Worm (Caenorhabditis elegans) whole organism, mixed stage, embryonic: Measurements from ENCODE around the gene Y39F10C.3.

ENCODE experiments used
- M03D4.4 ChIP-seq: sonication (generic microtip); optimal IDR thresholded peaks from 2 replicates; lab custom pipeline; 2017; ENCODE audit warnings: mild to moderate bottlenecking, missing genetic modification characterization, missing compliant biosample characterization
- blmp-1 ChIP-seq: fragments of 150-350 bp; optimal IDR thresholded peaks from 2 replicates; lab custom pipeline; 2014; ENCODE audit warnings: missing biosample characterization, missing genetic modification characterization
- ceh-39 ChIP-seq: fragments of 150-350 bp; optimal IDR thresholded peaks from 2 replicates; lab custom pipeline; 2014; ENCODE audit warnings: missing biosample characterization, missing genetic modification characterization
- ceh-83 ChIP-seq: fragments of 200-800 bp; sonication (Bioruptor generic); optimal IDR thresholded peaks from 2 replicates; lab custom pipeline; 2018; ENCODE audit warnings: mild to moderate bottlenecking, missing genetic modification characterization, missing compliant biosample characterization
- ces-1 ChIP-seq: fragments of 150-350 bp; optimal IDR thresholded peaks from 2 replicates; lab custom pipeline; 2014; ENCODE audit warnings: missing biosample characterization, missing genetic modification reagents, missing genetic modification characterization
- drap-1 ChIP-seq: fragments of 200-800 bp; sonication (Bioruptor generic); optimal IDR thresholded peaks from 3 replicates; lab custom pipeline; 2018; ENCODE audit warnings: mild to moderate bottlenecking, missing genetic modification characterization, missing compliant biosample characterization
- elt-1 ChIP-seq: sonication (generic microtip); optimal IDR thresholded peaks from 2 replicates; lab custom pipeline; 2017; ENCODE audit warnings: missing genetic modification characterization, mild to moderate bottlenecking, missing compliant biosample characterization, antibody characterized with exemption, moderate library complexity, borderline replicate concordance; ENCODE audit not compliant: insufficient read depth
- elt-3 ChIP-seq: fragments of 150-350 bp; optimal IDR thresholded peaks from 2 replicates; lab custom pipeline; 2014; ENCODE audit warnings: missing biosample characterization, missing genetic modification characterization
- ham-2 ChIP-seq: fragments of 200-800 bp; sonication (Bioruptor generic); optimal IDR thresholded peaks from 2 replicates; lab custom pipeline; 2018; ENCODE audit warnings: mild to moderate bottlenecking, missing genetic modification characterization, missing compliant biosample characterization
- hlh-1 ChIP-seq: fragments of 150-350 bp; optimal IDR thresholded peaks from 2 replicates; lab custom pipeline; 2014; ENCODE audit warnings: missing biosample characterization, missing genetic modification reagents, missing genetic modification characterization
- lin-32 ChIP-seq: fragments of 200-800 bp; sonication (Bioruptor generic); optimal IDR thresholded peaks from 2 replicates; lab custom pipeline; 2018; ENCODE audit warnings: mild to moderate bottlenecking, missing genetic modification characterization, missing compliant biosample characterization
- lsy-2 ChIP-seq: fragments of 150-350 bp; optimal IDR thresholded peaks from 2 replicates; lab custom pipeline; 2014; ENCODE audit warnings: missing biosample characterization, missing genetic modification characterization
- mab-5 ChIP-seq: fragments of 150-350 bp; optimal IDR thresholded peaks from 2 replicates; lab custom pipeline; 2014; ENCODE audit warnings: missing biosample characterization, missing genetic modification characterization
- mls-2 ChIP-seq: sonication (generic microtip); optimal IDR thresholded peaks from 2 replicates; lab custom pipeline; 2016; ENCODE audit warnings: mild to moderate bottlenecking, missing genetic modification characterization, moderate library complexity, missing compliant biosample characterization
- nhr-12 ChIP-seq: fragments of 150-350 bp; optimal IDR thresholded peaks from 2 replicates; lab custom pipeline; 2014; ENCODE audit warnings: missing biosample characterization, missing genetic modification characterization
- nhr-28 ChIP-seq: fragments of 150-350 bp; optimal IDR thresholded peaks from 2 replicates; lab custom pipeline; 2014; ENCODE audit warnings: missing biosample characterization, missing genetic modification characterization
- nhr-76 ChIP-seq: sonication (generic microtip); optimal IDR thresholded peaks from 2 replicates; lab custom pipeline; 2017; ENCODE audit warnings: missing biosample characterization, missing genetic modification characterization
- pha-4 ChIP-seq: fragments of 150-350 bp; optimal IDR thresholded peaks from 2 replicates; lab custom pipeline; 2018; ENCODE audit warnings: missing biosample characterization, missing genetic modification reagents, missing genetic modification characterization
- sem-2 ChIP-seq: fragments of 200-800 bp; sonication (Bioruptor generic); optimal IDR thresholded peaks from 2 replicates; lab custom pipeline; 2018; ENCODE audit warnings: mild to moderate bottlenecking, missing genetic modification characterization, missing compliant biosample characterization
- sptf-1 ChIP-seq: sonication (generic microtip); optimal IDR thresholded peaks from 2 replicates; lab custom pipeline; 2017; ENCODE audit warnings: mild to moderate bottlenecking, missing genetic modification characterization, moderate library complexity, missing compliant biosample characterization
- tbx-8 ChIP-seq: fragments of 200-800 bp; sonication (Bioruptor generic); optimal IDR thresholded peaks from 2 replicates; lab custom pipeline; 2018; ENCODE audit warnings: mild to moderate bottlenecking, missing genetic modification characterization, moderate library complexity, missing compliant biosample characterization
- unc-39 ChIP-seq: fragments of 150-350 bp; optimal IDR thresholded peaks from 2 replicates; lab custom pipeline; 2014; ENCODE audit warnings: missing biosample characterization, missing genetic modification characterization
- unc-62 ChIP-seq: fragments of 150-350 bp; optimal IDR thresholded peaks from 2 replicates; lab custom pipeline; 2014; ENCODE audit warnings: missing biosample characterization, missing genetic modification reagents, missing genetic modification characterization
- zip-8 ChIP-seq: fragments of 150-350 bp; optimal IDR thresholded peaks from 2 replicates; lab custom pipeline; 2014; ENCODE audit warnings: missing biosample characterization, missing genetic modification characterization
- ztf-11 ChIP-seq: fragments of 150-350 bp; optimal IDR thresholded peaks from 2 replicates; lab custom pipeline; 2014; ENCODE audit warnings: missing biosample characterization, missing genetic modification characterization

Gene Y39F10C.3

ce11 chrII:633984-634383, 40.2 kb upstream of the Y39F10C.3 start, which contains the start of gene T04B8.1:
TSS of gene T04B8.1 (plus strand) at chrII:634284.
- TF ChIP-seq ztf-11 (tag; lab: Kevin White, UChicago), result no peak
- TF ChIP-seq lsy-2 (tag; lab: Kevin White, UChicago), result no peak
- TF ChIP-seq mab-5 (tag; lab: Kevin White, UChicago), result no peak
- TF ChIP-seq elt-3 (tag; lab: Kevin White, UChicago), result no peak
- no peak for TF ChIP-seq nhr-28
- no peak for TF ChIP-seq tbx-8 (GFP tag; lab: Kevin White, UChicago)
- TF ChIP-seq sem-2 (GFP tag; lab: Kevin White, UChicago), result no peak
- TF ChIP-seq drap-1 (GFP tag; lab: Kevin White, UChicago), result no peak
- TF ChIP-seq unc-62 (GFP tag; lab: Kevin White, UChicago), result no peak
- no peak for TF ChIP-seq ces-1 (GFP tag; lab: Kevin White, UChicago)
- TF ChIP-seq pha-4 (tag; lab: Kevin White, UChicago), result no peak

- TF ChIP-seq mls-2 (tag; lab: Kevin White, UChicago), result no peak
- TF ChIP-seq ceh-83 (GFP tag; lab: Kevin White, UChicago), result no peak
- TF ChIP-seq nhr-12 (tag; lab: Kevin White, UChicago), result no peak
- no peak for TF ChIP-seq lsy-2 (tag; lab: Kevin White, UChicago)
- TF ChIP-seq lin-32, result no peak
- TF ChIP-seq nhr-76 (tag; lab: Kevin White, UChicago), result no peak
- no peak for TF ChIP-seq ceh-39
- TF ChIP-seq tbx-8 (GFP tag; lab: Kevin White, UChicago), result no peak
- TF ChIP-seq elt-3 (tag; lab: Kevin White, UChicago), result no peak
- no peak for TF ChIP-seq hlh-1 (tag; lab: Kevin White, UChicago)
- no peak for TF ChIP-seq sem-2 (GFP tag; lab: Kevin White, UChicago)
- TF ChIP-seq elt-1 (tag; lab: Kevin White, UChicago), result no peak
- TF ChIP-seq unc-39, result no peak
These were observed 34.7 kb upstream of the Y39F10C.3 start, which contains the start of gene K07E8.6 for ce11 chrII:639467-639866. TSS of gene K07E8.6 (minus strand) at chrII:639567.

- TF ChIP-seq ham-2, result peak; percentile 9
- TF ChIP-seq unc-62 (GFP tag; lab: Kevin White, UChicago), result no peak
- no peak for TF ChIP-seq pha-4 (tag; lab: Kevin White, UChicago)
These were observed 30.5 kb upstream of the Y39F10C.3 start for ce11 chrII:643733-644132.

- TF ChIP-seq ces-1 (GFP tag; lab: Kevin White, UChicago) (peak; percentile 33), elt-1 (tag; lab: Kevin White, UChicago) (no peak), lsy-2 (tag; lab: Kevin White, UChicago) (peak; percentile 28)
These were observed 23.8 kb upstream of the Y39F10C.3 start, which contains the start of the genes K07E8.7 and frpr-14 for ce11 chrII:650321-651005. TSS of gene K07E8.7 (minus strand) at chrII:650367. TSS of gene frpr-14 (plus strand) at chrII:650955.

ce11 chrII:651324-651723, 22.9 kb upstream of the Y39F10C.3 start:
- TF ChIP-seq ham-2, result peak; percentile 35
- no peak for TF ChIP-seq ceh-83 (GFP tag; lab: Kevin White, UChicago)

- TF ChIP-seq lin-32, result no peak
These were observed 15.8 kb upstream of the Y39F10C.3 start, which contains the start of gene sdz-24 for ce11 chrII:658369-658768. TSS of gene sdz-24 (plus strand) at chrII:658669.

- TF ChIP-seq blmp-1 (tag; lab: Kevin White, UChicago) (no peak), zip-8 (tag; lab: Kevin White, UChicago) (no peak), sptf-1 (tag; lab: Kevin White, UChicago) (no peak), lsy-2 (tag; lab: Kevin White, UChicago) (no peak)
These were observed 12.5 kb upstream of the Y39F10C.3 start, which contains the start of gene sri-45 for ce11 chrII:661696-662095. TSS of gene sri-45 (minus strand) at chrII:661796.

- TF ChIP-seq elt-3 (tag; lab: Kevin White, UChicago) (no peak), M03D4.4 (tag; lab: Kevin White, UChicago) (no peak), zip-8 (tag; lab: Kevin White, UChicago) (no peak), elt-1 (tag; lab: Kevin White, UChicago) (no peak), nhr-28 (no peak)
These were observed 6.4 kb upstream of the Y39F10C.3 start for ce11 chrII:667864-668263.
